Worm (Caenorhabditis elegans): ENCODE results near the gene col-170.

ce11 chrX:6296402-6296844 is 35.1 kb upstream of the col-170 start:
- TF ChIP-seq ceh-6 (GFP tag; optimal IDR thresholded peaks at IDR 0.05) (peak; percentile 66), ceh-48 (tag; optimal IDR thresholded peaks at IDR 0.05) (peak; percentile 97), rnt-1 (tag; optimal IDR thresholded peaks at IDR 0.05) (peak; percentile 96), ceh-19 (GFP tag; optimal IDR thresholded peaks at IDR 0.05) (peak; percentile 52), syd-9 (tag; optimal IDR thresholded peaks at IDR 0.05) (peak; percentile 70), ama-1 (optimal IDR thresholded peaks at IDR 0.05) (no peak), pha-4 (tag; optimal IDR thresholded peaks at IDR 0.05) (no peak), dmd-4 (tag; optimal IDR thresholded peaks at IDR 0.05; ENCODE audit: borderline replicate concordance) (peak; percentile 78), ceh-30 (tag; optimal IDR thresholded peaks at IDR 0.05) (peak; percentile 94), F13H6.1 (tag; optimal IDR thresholded peaks at IDR 0.05) (peak; percentile 73)
